Worm (Caenorhabditis elegans) whole organism, young adult: ENCODE data around the gene fut-5.

ENCODE experiments used
- B0336.3 ChIP-seq: fragments of 200-800 bp; sonication (Bioruptor generic); IDR thresholded peaks from 2 replicates; pipeline ENCODE4 v1.3.6; 2022; ENCODE audit warnings: missing genetic modification characterization, missing compliant biosample characterization
- C17E4.6 ChIP-seq: fragments of 200-800 bp; sonication (Bioruptor generic); IDR thresholded peaks from 2 replicates; pipeline ENCODE4 v1.3.6; 2022; ENCODE audit warnings: missing genetic modification reagents, missing genetic modification characterization, missing compliant biosample characterization
- F23B12.7 ChIP-seq: sonication (generic microtip); optimal IDR thresholded peaks from 2 replicates; lab custom pipeline; 2017; ENCODE audit warnings: missing genetic modification characterization, mild to moderate bottlenecking, missing compliant biosample characterization, antibody characterized with exemption, moderate library complexity; ENCODE audit not compliant: insufficient read depth
- F55B11.4 ChIP-seq: sonication (generic microtip); optimal IDR thresholded peaks from 2 replicates; lab custom pipeline; 2016; ENCODE audit warnings: missing compliant biosample characterization, missing genetic modification characterization, borderline replicate concordance; ENCODE audit not compliant: insufficient read depth
- T07F8.4 ChIP-seq: sonication (generic microtip); optimal IDR thresholded peaks from 2 replicates; lab custom pipeline; 2016; ENCODE audit warnings: mild to moderate bottlenecking, missing genetic modification characterization, moderate library complexity, missing compliant biosample characterization
- Y79H2A.3 ChIP-seq: fragments of 200-800 bp; sonication (Bioruptor generic); conservative IDR thresholded peaks from 2 replicates; pipeline ENCODE4 v1.3.6; 2022; ENCODE audit warnings: missing genetic modification reagents, missing genetic modification characterization, missing compliant biosample characterization
- ZK185.1 ChIP-seq: sonication (generic microtip); optimal IDR thresholded peaks from 2 replicates; lab custom pipeline; 2016; ENCODE audit warnings: mild to moderate bottlenecking, missing genetic modification characterization, missing compliant biosample characterization; ENCODE audit not compliant: poor library complexity, severe bottlenecking
- aptf-2 ChIP-seq: fragments of 200-800 bp; sonication (Bioruptor generic); conservative IDR thresholded peaks from 2 replicates; pipeline ENCODE4 v1.3.6; 2022; ENCODE audit warnings: missing genetic modification reagents, missing genetic modification characterization, missing compliant biosample characterization
- athp-1 ChIP-seq: sonication (generic microtip); optimal IDR thresholded peaks from 2 replicates; lab custom pipeline; 2017; ENCODE audit warnings: mild to moderate bottlenecking, missing genetic modification characterization, missing compliant biosample characterization
- bed-2 ChIP-seq: fragments of 200-800 bp; sonication (Bioruptor generic); IDR thresholded peaks from 2 replicates; pipeline ENCODE4 v1.3.6; 2022; ENCODE audit warnings: missing genetic modification reagents, missing genetic modification characterization, missing compliant biosample characterization
- cebp-2 ChIP-seq: fragments of 200-800 bp; sonication (Bioruptor generic); IDR thresholded peaks from 2 replicates; pipeline ENCODE4 v1.3.6; 2022; ENCODE audit warnings: missing genetic modification characterization, missing compliant biosample characterization
- ceh-79 ChIP-seq: sonication (generic microtip); optimal IDR thresholded peaks from 2 replicates; lab custom pipeline; 2017; ENCODE audit warnings: mild to moderate bottlenecking, missing genetic modification characterization, missing compliant biosample characterization
- dox-1 ChIP-seq: fragments of 200-800 bp; sonication (Bioruptor generic); IDR thresholded peaks from 2 replicates; pipeline ENCODE4 v1.3.6; 2022; ENCODE audit warnings: missing genetic modification reagents, missing genetic modification characterization, missing compliant biosample characterization
- dpl-1 ChIP-seq: fragments of 150-350 bp; optimal IDR thresholded peaks from 2 replicates; lab custom pipeline; 2014; ENCODE audit warnings: missing biosample characterization, missing genetic modification reagents, missing genetic modification characterization
- egrh-3 ChIP-seq: fragments of 200-800 bp; sonication (Bioruptor generic); IDR thresholded peaks from 2 replicates; pipeline ENCODE4 v1.3.6; 2022; ENCODE audit warnings: missing genetic modification reagents, missing genetic modification characterization, missing compliant biosample characterization
- ets-4 ChIP-seq: fragments of 200-800 bp; sonication (Bioruptor generic); optimal IDR thresholded peaks from 2 replicates; lab custom pipeline; 2018; ENCODE audit warnings: mild to moderate bottlenecking, missing genetic modification characterization, missing compliant biosample characterization
- fkh-3 ChIP-seq: sonication (generic microtip); optimal IDR thresholded peaks from 2 replicates; lab custom pipeline; 2016; ENCODE audit warnings: mild to moderate bottlenecking, missing genetic modification characterization, missing compliant biosample characterization
- hmg-1.2 ChIP-seq: fragments of 200-800 bp; sonication (Bioruptor generic); IDR thresholded peaks from 2 replicates; pipeline ENCODE4 v1.3.6; 2022; ENCODE audit warnings: missing genetic modification reagents, missing genetic modification characterization, missing compliant biosample characterization
- hrde-1 ChIP-seq: sonication (generic microtip); optimal IDR thresholded peaks from 2 replicates; lab custom pipeline; 2016; ENCODE audit warnings: missing genetic modification characterization, mild to moderate bottlenecking, missing compliant biosample characterization, moderate library complexity, missing genotype, missing genetic modification reagents, borderline replicate concordance
- lin-26 ChIP-seq: fragments of 200-800 bp; sonication (Bioruptor generic); IDR thresholded peaks from 2 replicates; pipeline ENCODE4 v1.3.6; 2022; ENCODE audit warnings: missing genetic modification reagents, missing genetic modification characterization, missing compliant biosample characterization
- lin-35 ChIP-seq, 3 experiments: fragments of 150-350 bp in 2 of 3; sonication (generic microtip) in 1 of 3; optimal IDR thresholded peaks; 2 replicates each; lab custom pipeline; 2014 to 2018; ENCODE audit warnings: missing biosample characterization in 3 of 3, missing genetic modification characterization in 3 of 3, missing genetic modification reagents in 3 of 3
- lin-40 ChIP-seq: sonication (generic microtip); optimal IDR thresholded peaks from 2 replicates; lab custom pipeline; 2016; ENCODE audit warnings: missing genetic modification characterization, mild to moderate bottlenecking, missing compliant biosample characterization, missing genotype, missing genetic modification reagents
- lin-54 ChIP-seq: fragments of 200-800 bp; sonication (Bioruptor generic); optimal IDR thresholded peaks from 2 replicates; lab custom pipeline; 2018; ENCODE audit warnings: mild to moderate bottlenecking, missing genetic modification characterization, missing compliant biosample characterization
- madf-6 ChIP-seq: fragments of 200-800 bp; sonication (Bioruptor generic); IDR thresholded peaks from 2 replicates; pipeline ENCODE4 v1.3.6; 2022; ENCODE audit warnings: missing genetic modification reagents, missing genetic modification characterization, missing compliant biosample characterization
- mcd-1 ChIP-seq: fragments of 200-800 bp; sonication (Bioruptor generic); IDR thresholded peaks from 2 replicates; pipeline ENCODE4 v1.3.6; 2022; ENCODE audit warnings: missing genetic modification reagents, missing genetic modification characterization, missing compliant biosample characterization
- mxl-1 ChIP-seq: sonication (generic microtip); optimal IDR thresholded peaks from 2 replicates; lab custom pipeline; 2016; ENCODE audit warnings: missing genetic modification characterization, missing compliant biosample characterization
- nfya-2 ChIP-seq: fragments of 200-800 bp; sonication (Bioruptor generic); IDR thresholded peaks from 2 replicates; pipeline ENCODE4 v1.3.6; 2022; ENCODE audit warnings: missing genetic modification reagents, missing genetic modification characterization, missing compliant biosample characterization
- nfyb-1 ChIP-seq: fragments of 200-800 bp; sonication (Bioruptor generic); IDR thresholded peaks from 2 replicates; pipeline ENCODE4 v1.3.6; 2022; ENCODE audit warnings: missing genetic modification reagents, missing genetic modification characterization, missing compliant biosample characterization
- nhr-120 ChIP-seq: fragments of 200-800 bp; sonication (Bioruptor generic); IDR thresholded peaks from 2 replicates; pipeline ENCODE4 v1.3.6; 2022; ENCODE audit warnings: missing genetic modification characterization, missing compliant biosample characterization
- nhr-80 ChIP-seq: sonication (generic microtip); optimal IDR thresholded peaks from 2 replicates; lab custom pipeline; 2016; ENCODE audit warnings: missing genetic modification characterization, missing compliant biosample characterization
- rcor-1 ChIP-seq: fragments of 200-800 bp; sonication (Bioruptor generic); IDR thresholded peaks from 2 replicates; pipeline ENCODE4 v1.3.6; 2022; ENCODE audit warnings: missing genetic modification reagents, missing genetic modification characterization, missing compliant biosample characterization
- rec-8 ChIP-seq, 2 experiments: sonication (generic microtip); optimal IDR thresholded peaks; 2 replicates each; lab custom pipeline; 2016; ENCODE audit warnings: mild to moderate bottlenecking in 2 of 2, missing genetic modification characterization in 2 of 2, missing genetic modification reagents in 2 of 2, missing genotype in 2 of 2, missing biosample characterization in 1 of 2, missing compliant biosample characterization in 1 of 2, moderate library complexity in 1 of 2
- repo-1 ChIP-seq: sonication (generic microtip); optimal IDR thresholded peaks from 2 replicates; lab custom pipeline; 2017; ENCODE audit warnings: mild to moderate bottlenecking, missing genetic modification characterization, missing compliant biosample characterization
- somi-1 ChIP-seq: fragments of 200-800 bp; sonication (Bioruptor generic); optimal IDR thresholded peaks from 2 replicates; lab custom pipeline; 2018; ENCODE audit warnings: mild to moderate bottlenecking, missing genetic modification characterization, missing compliant biosample characterization
- sptf-2 ChIP-seq: fragments of 200-800 bp; sonication (Bioruptor generic); optimal IDR thresholded peaks from 2 replicates; lab custom pipeline; 2018; ENCODE audit warnings: mild to moderate bottlenecking, missing genetic modification characterization, missing compliant biosample characterization
- xnd-1 ChIP-seq: sonication (generic microtip); optimal IDR thresholded peaks from 2 replicates; lab custom pipeline; 2016; ENCODE audit warnings: missing genotype, missing genetic modification reagents, missing genetic modification characterization, missing compliant biosample characterization
- ztf-18 ChIP-seq: sonication (generic microtip); optimal IDR thresholded peaks from 2 replicates; lab custom pipeline; 2016; ENCODE audit warnings: missing genotype, mild to moderate bottlenecking, missing genetic modification characterization, missing compliant biosample characterization
- ztf-26 ChIP-seq: sonication (generic microtip); optimal IDR thresholded peaks from 2 replicates; lab custom pipeline; 2017; ENCODE audit warnings: missing genetic modification characterization, missing compliant biosample characterization
- ztf-3 ChIP-seq: fragments of 200-800 bp; sonication (Bioruptor generic); optimal IDR thresholded peaks from 2 replicates; lab custom pipeline; 2018; ENCODE audit warnings: mild to moderate bottlenecking, missing genetic modification characterization, missing compliant biosample characterization
- ztf-6 ChIP-seq: fragments of 200-800 bp; sonication (Bioruptor generic); IDR thresholded peaks from 2 replicates; pipeline ENCODE4 v1.3.6; 2022; ENCODE audit warnings: missing genetic modification reagents, missing genetic modification characterization, missing compliant biosample characterization

The fut-5 gene

ce11 chrII:4681391-4681790 is 13.9 kb upstream of the fut-5 start, which contains the start of gene T05A7.7 (continued):
- TF ChIP-seq F23B12.7 (no peak), aptf-2 (no peak)

ce11 chrII:4677916-4678315 is 10.4 kb upstream of the fut-5 start, which contains the start of gene T05A7.1:
TSS of gene T05A7.1 (plus strand) at chrII:4678216.
- TF ChIP-seq cebp-2 (GFP tag; lab: Robert Waterston, UW) (no peak), F55B11.4 (tag; lab: Kevin White, UChicago) (no peak), lin-35 (GFP tag; optimal IDR thresholded peaks at IDR 0.05; lab: Kevin White, UChicago) (no peak), ztf-18 (no peak), fkh-3 (tag; lab: Kevin White, UChicago) (no peak), xnd-1 (no peak), lin-54 (GFP tag; lab: Kevin White, UChicago) (no peak), athp-1 (no peak)

- TF ChIP-seq nhr-120 (no peak), rcor-1 (GFP tag; lab: Robert Waterston, UW) (no peak)
Measured at ce11 chrII:4676241-4676640, 8.8 kb upstream of the fut-5 start.

- TF ChIP-seq ets-4 (GFP tag; lab: Kevin White, UChicago) (no peak), B0336.3 (GFP tag; lab: Robert Waterston, UW) (no peak), rec-8 (tag; optimal IDR thresholded peaks at IDR 0.05; lab: Kevin White, UChicago) (no peak), lin-26 (GFP tag; lab: Robert Waterston, UW) (no peak), mxl-1 (tag; lab: Kevin White, UChicago) (no peak), aptf-2 (no peak), T07F8.4 (tag; lab: Kevin White, UChicago) (no peak), somi-1 (GFP tag; lab: Kevin White, UChicago) (no peak), nfyb-1 (GFP tag; lab: Robert Waterston, UW) (no peak), dox-1 (GFP tag; lab: Robert Waterston, UW) (no peak), Y79H2A.3 (no peak), athp-1 (no peak), ZK185.1 (no peak), ztf-26 (tag; lab: Kevin White, UChicago) (no peak), ztf-3 (GFP tag; lab: Kevin White, UChicago) (no peak), C17E4.6 (GFP tag; lab: Robert Waterston, UW) (no peak), hrde-1 (tag; lab: Kevin White, UChicago) (no peak), ztf-6 (GFP tag; lab: Robert Waterston, UW) (no peak)
Measured at ce11 chrII:4675481-4675880, 8.0 kb upstream of the fut-5 start, which contains the start of gene T05A7.3. TSS of gene T05A7.3 (plus strand) at chrII:4675781.

ce11 chrII:4674188-4674587 is 6.7 kb upstream of the fut-5 start:
- TF ChIP-seq repo-1 (no peak), nhr-80 (tag; lab: Kevin White, UChicago) (peak; percentile 74)

ce11 chrII:4673670-4674069 is 6.2 kb upstream of the fut-5 start:
- TF ChIP-seq sptf-2 (no peak), xnd-1 (no peak), hrde-1 (tag; lab: Kevin White, UChicago) (no peak), dpl-1 (GFP tag; lab: Kevin White, UChicago) (no peak), mxl-1 (tag; lab: Kevin White, UChicago) (no peak), ceh-79 (tag; lab: Kevin White, UChicago) (no peak), lin-35 (GFP tag; optimal IDR thresholded peaks at IDR 0.05; lab: Kevin White, UChicago) (no peak), madf-6 (GFP tag; lab: Robert Waterston, UW) (no peak), bed-2 (GFP tag; lab: Robert Waterston, UW) (no peak), C17E4.6 (GFP tag; lab: Robert Waterston, UW) (no peak), hmg-1.2 (GFP tag; lab: Robert Waterston, UW) (no peak), egrh-3 (GFP tag; lab: Robert Waterston, UW) (no peak), nfya-2 (no peak), cebp-2 (GFP tag; lab: Robert Waterston, UW) (no peak), mcd-1 (GFP tag; lab: Robert Waterston, UW) (no peak), T07F8.4 (tag; lab: Kevin White, UChicago) (no peak), lin-40 (tag; lab: Kevin White, UChicago) (no peak), lin-26 (GFP tag; lab: Robert Waterston, UW) (no peak), rec-8 (tag; optimal IDR thresholded peaks at IDR 0.05; lab: Kevin White, UChicago) (no peak)
